Fruit fly (Drosophila melanogaster) whole organism, prepupa: ENCODE results near the gene CG43062.

ENCODE experiments used
- Blimp-1 ChIP-seq: fragments of 200-800 bp; sonication (Bioruptor generic); optimal IDR thresholded peaks from 3 replicates; lab custom pipeline; 2017; ENCODE audit warnings: missing biosample characterization, missing genetic modification characterization, mild to moderate bottlenecking, moderate library complexity, missing genetic modification reagents
- CG10669 ChIP-seq: fragments of 200-800 bp; sonication (Bioruptor generic); optimal IDR thresholded peaks from 3 replicates; lab custom pipeline; 2018; ENCODE audit warnings: missing biosample characterization, mild to moderate bottlenecking, missing genetic modification characterization, moderate library complexity
- CG11762 ChIP-seq: fragments of 200-800 bp; sonication (Bioruptor generic); optimal IDR thresholded peaks from 3 replicates; lab custom pipeline; 2016; ENCODE audit warnings: missing biosample characterization, missing genetic modification characterization; ENCODE audit not compliant: insufficient read depth
- CG11902 ChIP-seq: fragments of 200-800 bp; sonication (Bioruptor generic); optimal IDR thresholded peaks from 3 replicates; lab custom pipeline; 2016; ENCODE audit warnings: missing biosample characterization, missing genetic modification characterization
- CG15336 ChIP-seq: fragments of 200-800 bp; sonication (Bioruptor generic); IDR thresholded peaks from 2 replicates; pipeline ENCODE4 v1.3.6; 2022; ENCODE audit warnings: missing biosample characterization, missing genetic modification characterization
- CG1621 ChIP-seq: fragments of 200-800 bp; sonication (Bioruptor generic); optimal IDR thresholded peaks from 3 replicates; lab custom pipeline; 2018; ENCODE audit warnings: missing biosample characterization, mild to moderate bottlenecking, missing genetic modification characterization
- CG16779 ChIP-seq: fragments of 200-800 bp; sonication (Bioruptor generic); optimal IDR thresholded peaks from 3 replicates; lab custom pipeline; 2017; ENCODE audit warnings: missing biosample characterization, mild to moderate bottlenecking, missing genetic modification characterization
- CG3032 ChIP-seq: fragments of 200-800 bp; optimal IDR thresholded peaks from 2 replicates; lab custom pipeline; 2019; ENCODE audit warnings: missing biosample characterization, mild to moderate bottlenecking, missing genetic modification characterization, moderate library complexity
- CG31627 ChIP-seq: fragments of 200-800 bp; sonication (Bioruptor generic); optimal IDR thresholded peaks from 3 replicates; lab custom pipeline; 2016; ENCODE audit warnings: missing biosample characterization, missing genetic modification characterization
- CG32006 ChIP-seq: fragments of 200-800 bp; sonication (Bioruptor generic); optimal IDR thresholded peaks from 3 replicates; lab custom pipeline; 2017; ENCODE audit warnings: missing biosample characterization, mild to moderate bottlenecking, missing genetic modification characterization
- CG34406 ChIP-seq: fragments of 200-800 bp; sonication (Bioruptor generic); optimal IDR thresholded peaks from 3 replicates; lab custom pipeline; 2016; ENCODE audit warnings: missing biosample characterization, missing genetic modification characterization
- CG3919 ChIP-seq: fragments of 200-800 bp; sonication (Bioruptor generic); optimal IDR thresholded peaks from 3 replicates; lab custom pipeline; 2016; ENCODE audit warnings: missing biosample characterization, missing genetic modification characterization
- CG4318 ChIP-seq: fragments of 200-800 bp; sonication (Bioruptor generic); optimal IDR thresholded peaks from 3 replicates; lab custom pipeline; 2017; ENCODE audit warnings: missing biosample characterization, mild to moderate bottlenecking, missing genetic modification characterization
- CG6163 ChIP-seq: fragments of 200-800 bp; sonication (Bioruptor generic); IDR thresholded peaks from 3 replicates; pipeline ENCODE4 v1.3.6; 2022; ENCODE audit warnings: missing biosample characterization, missing genetic modification characterization
- CG6276 ChIP-seq: fragments of 200-800 bp; sonication (Bioruptor generic); optimal IDR thresholded peaks from 2 replicates; lab custom pipeline; 2017; ENCODE audit warnings: missing biosample characterization, mild to moderate bottlenecking, missing genetic modification characterization
- CG6792 ChIP-seq: fragments of 200-800 bp; sonication (Bioruptor generic); optimal IDR thresholded peaks from 3 replicates; lab custom pipeline; 2016; ENCODE audit warnings: missing biosample characterization, missing genetic modification characterization
- CG6808 ChIP-seq: fragments of 200-800 bp; sonication (Bioruptor generic); optimal IDR thresholded peaks from 3 replicates; lab custom pipeline; 2017; ENCODE audit warnings: missing biosample characterization, missing genetic modification characterization, mild to moderate bottlenecking, moderate library complexity, missing genetic modification reagents
- CG6854 ChIP-seq: fragments of 200-800 bp; sonication (Bioruptor generic); optimal IDR thresholded peaks from 2 replicates; lab custom pipeline; 2017; ENCODE audit warnings: missing biosample characterization, mild to moderate bottlenecking, missing genetic modification characterization
- CG7368 ChIP-seq: fragments of 200-800 bp; sonication (Bioruptor generic); optimal IDR thresholded peaks from 3 replicates; lab custom pipeline; 2016; ENCODE audit warnings: missing biosample characterization, missing genetic modification characterization
- CG8119 ChIP-seq: fragments of 200-800 bp; sonication (Bioruptor generic); IDR thresholded peaks from 3 replicates; pipeline ENCODE4 v1.3.6; 2022; ENCODE audit warnings: missing biosample characterization, missing genetic modification characterization
- CG8632 ChIP-seq: fragments of 200-800 bp; sonication (Bioruptor generic); optimal IDR thresholded peaks from 3 replicates; lab custom pipeline; 2016; ENCODE audit warnings: missing biosample characterization, missing genetic modification characterization
- CG9139 ChIP-seq: fragments of 200-800 bp; sonication (Bioruptor generic); optimal IDR thresholded peaks from 3 replicates; lab custom pipeline; 2017; ENCODE audit warnings: missing biosample characterization, mild to moderate bottlenecking, missing genetic modification characterization
- Eip75B ChIP-seq: fragments of 200-800 bp; sonication (Bioruptor generic); optimal IDR thresholded peaks from 3 replicates; lab custom pipeline; 2016; ENCODE audit warnings: missing biosample characterization, missing genetic modification characterization
- Eip78C ChIP-seq: fragments of 200-800 bp; sonication (Bioruptor generic); peaks from one replicate; lab custom pipeline; 2016; ENCODE audit warnings: missing biosample characterization, missing genetic modification characterization
- Ets96B ChIP-seq: fragments of 200-800 bp; optimal IDR thresholded peaks from 2 replicates; lab custom pipeline; 2019; ENCODE audit warnings: missing biosample characterization, mild to moderate bottlenecking, missing genetic modification characterization, moderate library complexity
- Gug ChIP-seq: fragments of 200-800 bp; sonication (Bioruptor generic); IDR thresholded peaks from 2 replicates; pipeline ENCODE4 v1.3.6; 2022; ENCODE audit warnings: missing biosample characterization, missing genetic modification characterization
- Hr38 ChIP-seq: sonication (Bioruptor generic); optimal IDR thresholded peaks from 2 replicates; lab custom pipeline; 2016; ENCODE audit warnings: missing biosample characterization, missing genetic modification characterization
- Hr39 ChIP-seq: fragments of 200-800 bp; sonication (Bioruptor generic); optimal IDR thresholded peaks from 2 replicates; lab custom pipeline; 2016; ENCODE audit warnings: missing biosample characterization, missing genetic modification characterization
- Lpt ChIP-seq: fragments of 200-800 bp; sonication (Bioruptor generic); optimal IDR thresholded peaks from 3 replicates; lab custom pipeline; 2016; ENCODE audit warnings: missing biosample characterization, missing genetic modification characterization
- Met ChIP-seq: fragments of 200-800 bp; sonication (Bioruptor generic); optimal IDR thresholded peaks from 3 replicates; lab custom pipeline; 2016; ENCODE audit warnings: missing biosample characterization, missing genetic modification characterization
- achi ChIP-seq: fragments of 200-800 bp; sonication (Bioruptor generic); optimal IDR thresholded peaks from 3 replicates; lab custom pipeline; 2016; ENCODE audit warnings: missing biosample characterization, missing genetic modification characterization
- acj6 ChIP-seq: fragments of 200-800 bp; sonication (Bioruptor generic); optimal IDR thresholded peaks from 3 replicates; lab custom pipeline; 2016; ENCODE audit warnings: missing biosample characterization, missing genetic modification characterization
- dsx ChIP-seq: fragments of 200-800 bp; optimal IDR thresholded peaks from 3 replicates; lab custom pipeline; 2019; ENCODE audit warnings: missing biosample characterization, mild to moderate bottlenecking, missing genetic modification characterization, moderate library complexity; ENCODE audit not compliant: poor library complexity, severe bottlenecking
- eg ChIP-seq: fragments of 200-800 bp; sonication (Bioruptor generic); IDR thresholded peaks from 3 replicates; pipeline ENCODE4 v1.3.6; 2022; ENCODE audit warnings: missing biosample characterization, missing genetic modification characterization
- esn ChIP-seq: fragments of 200-800 bp; sonication (Bioruptor generic); optimal IDR thresholded peaks from 2 replicates; lab custom pipeline; 2016; ENCODE audit warnings: missing biosample characterization, mild to moderate bottlenecking, missing genetic modification characterization, moderate library complexity
- fd85E ChIP-seq: fragments of 200-800 bp; sonication (Bioruptor generic); optimal IDR thresholded peaks from 3 replicates; lab custom pipeline; 2016; ENCODE audit warnings: missing biosample characterization, missing genetic modification characterization
- fkh ChIP-seq: fragments of 200-800 bp; sonication (Bioruptor generic); optimal IDR thresholded peaks from 3 replicates; lab custom pipeline; 2017; ENCODE audit warnings: missing biosample characterization, mild to moderate bottlenecking, missing genetic modification characterization, moderate library complexity
- lz ChIP-seq: fragments of 200-800 bp; sonication (Bioruptor generic); optimal IDR thresholded peaks from 3 replicates; lab custom pipeline; 2016; ENCODE audit warnings: missing biosample characterization, missing genetic modification characterization
- salr ChIP-seq, 2 experiments: fragments of 200-800 bp; sonication (Bioruptor generic); optimal IDR thresholded peaks; 3 replicates each; lab custom pipeline; 2016 to 2018; ENCODE audit warnings: missing biosample characterization in 2 of 2, missing genetic modification characterization in 2 of 2, mild to moderate bottlenecking in 1 of 2
- spab ChIP-seq: fragments of 200-800 bp; sonication (Bioruptor generic); optimal IDR thresholded peaks from 2 replicates; lab custom pipeline; 2017; ENCODE audit warnings: missing biosample characterization, mild to moderate bottlenecking, missing genetic modification characterization, missing genetic modification reagents
- ss ChIP-seq, 2 experiments: fragments of 200-800 bp; sonication (Bioruptor generic); optimal IDR thresholded peaks; 2 replicates in 1 of 2; 3 replicates in 1 of 2; lab custom pipeline; 2017 to 2018; ENCODE audit warnings: mild to moderate bottlenecking in 2 of 2, missing biosample characterization in 2 of 2, missing genetic modification characterization in 2 of 2, moderate library complexity in 1 of 2
- topi ChIP-seq: fragments of 200-800 bp; sonication (Bioruptor generic); optimal IDR thresholded peaks from 3 replicates; lab custom pipeline; 2016; ENCODE audit warnings: missing biosample characterization, missing genetic modification characterization

CG43062 gene

dm6 chr3R:11773999-11774397 lies 23.9 kb downstream of the CG43062 start (continued):
- TF ChIP-seq fkh (no peak), eg (GFP tag; lab: Robert Waterston, UW) (no peak), esn (GFP tag; lab: Kevin White, UChicago) (peak; percentile 51), CG34406 (GFP tag; lab: Kevin White, UChicago) (peak; percentile 46), salr (GFP tag; optimal IDR thresholded peaks at IDR 0.05; lab: Kevin White, UChicago) (peak in 1 of 2 experiments; percentile 34), CG6792 (GFP tag; lab: Kevin White, UChicago) (peak; percentile 49), ss (GFP tag; optimal IDR thresholded peaks at IDR 0.05; lab: Kevin White, UChicago) (peak; percentile 32 to 44), CG8632 (peak; percentile 21), CG9139 (GFP tag; lab: Kevin White, UChicago) (peak; percentile 6), topi (GFP tag; lab: Kevin White, UChicago) (peak; percentile 43), CG3032 (tag; lab: Kevin White, UChicago) (peak; percentile 68), CG31627 (GFP tag; lab: Kevin White, UChicago) (peak; percentile 27), CG15336 (GFP tag; lab: Robert Waterston, UW) (peak; percentile 42), CG32006 (GFP tag; lab: Kevin White, UChicago) (peak; percentile 51), CG6854 (GFP tag; lab: Kevin White, UChicago) (no peak), Hr39 (GFP tag; lab: Kevin White, UChicago) (peak; percentile 0), Met (GFP tag; lab: Kevin White, UChicago) (peak; percentile 52), CG6808 (GFP tag; lab: Kevin White, UChicago) (peak; percentile 47), CG8119 (peak; percentile 36; the same call in 1 of the 3 replicates), CG10669 (GFP tag; lab: Kevin White, UChicago) (peak; percentile 38), CG7368 (no peak), spab (GFP tag; lab: Kevin White, UChicago) (peak; percentile 50), CG3919 (peak; percentile 34), Lpt (GFP tag; lab: Kevin White, UChicago) (no peak), CG1621 (tag; lab: Kevin White, UChicago) (no peak), lz (GFP tag; lab: Kevin White, UChicago) (peak; percentile 43), CG4318 (no peak), acj6 (GFP tag; lab: Kevin White, UChicago) (peak; percentile 53), Gug (GFP tag; lab: Robert Waterston, UW) (no peak), Eip78C (peak; percentile 86), achi (GFP tag; lab: Kevin White, UChicago) (peak; percentile 46), Hr38 (GFP tag; lab: Kevin White, UChicago) (no peak), CG6276 (no peak), CG16779 (tag; lab: Kevin White, UChicago) (no peak)
- TF ChIP-seq, all 60 proteins: peak for 36

- TF ChIP-seq CG1621 (tag; lab: Kevin White, UChicago) (no peak), Hr38 (GFP tag; lab: Kevin White, UChicago) (no peak), dsx (GFP tag; lab: Kevin White, UChicago) (no peak), CG6163 (GFP tag; lab: Robert Waterston, UW) (no peak), Blimp-1 (GFP tag; lab: Kevin White, UChicago) (no peak)
Observed at dm6 chr3R:11775207-11775606, 25.1 kb downstream of the CG43062 start.

- TF ChIP-seq Blimp-1 (GFP tag; lab: Kevin White, UChicago): no peak
- no peak for TF ChIP-seq CG15336 (GFP tag; lab: Robert Waterston, UW)
- no peak for TF ChIP-seq Ets96B (tag; lab: Kevin White, UChicago)
- no peak for TF ChIP-seq fd85E (GFP tag; lab: Kevin White, UChicago)
- TF ChIP-seq salr (GFP tag; optimal IDR thresholded peaks at IDR 0.05; lab: Kevin White, UChicago): no peak
- TF ChIP-seq CG1621 (tag; lab: Kevin White, UChicago): no peak
- TF ChIP-seq CG6792 (GFP tag; lab: Kevin White, UChicago): no peak
- TF ChIP-seq ss (GFP tag; optimal IDR thresholded peaks at IDR 0.05; lab: Kevin White, UChicago): no peak
- no peak for TF ChIP-seq lz (GFP tag; lab: Kevin White, UChicago)
- no peak for TF ChIP-seq CG6808 (GFP tag; lab: Kevin White, UChicago)
- no peak for TF ChIP-seq CG3032 (tag; lab: Kevin White, UChicago)
- TF ChIP-seq CG11762 (GFP tag; lab: Kevin White, UChicago): no peak
- TF ChIP-seq CG11902 (GFP tag; lab: Kevin White, UChicago): no peak
- TF ChIP-seq Eip75B (GFP tag; lab: Kevin White, UChicago): no peak
Observed at dm6 chr3R:11776068-11776767, 26.1 kb downstream of the CG43062 start.
